Worm (Caenorhabditis elegans) whole organism, L4 larva: Measurements from ENCODE around the gene Y47D7A.6.
A peak's percentile ranks its signal among the peaks of the same experiment; 100 is the strongest.

Source experiments
- D1046.2 ChIP-seq: fragments of 200-800 bp; sonication (Bioruptor generic); IDR thresholded peaks from 2 replicates; pipeline ENCODE4 v1.3.6; 2022; ENCODE audit warnings: missing genetic modification characterization, missing compliant biosample characterization
- F10B5.3 ChIP-seq: sonication (generic microtip); optimal IDR thresholded peaks from 2 replicates; lab custom pipeline; 2016; ENCODE audit warnings: mild to moderate bottlenecking, missing genetic modification characterization, missing compliant biosample characterization
- F37D6.2 ChIP-seq: sonication (generic microtip); optimal IDR thresholded peaks from 2 replicates; lab custom pipeline; 2016; ENCODE audit warnings: mild to moderate bottlenecking, missing genetic modification characterization, missing compliant biosample characterization
- F49E8.2 ChIP-seq: sonication (generic microtip); optimal IDR thresholded peaks from 2 replicates; lab custom pipeline; 2016; ENCODE audit warnings: missing compliant biosample characterization, mild to moderate bottlenecking, missing genetic modification characterization, borderline replicate concordance
- R02D3.7 ChIP-seq: fragments of 150-350 bp; sonication (generic microtip); optimal IDR thresholded peaks from 3 replicates; lab custom pipeline; 2014; ENCODE audit warnings: missing biosample characterization, missing genetic modification characterization
- Y5F2A.4 ChIP-seq: fragments of 200-800 bp; sonication (Bioruptor generic); optimal IDR thresholded peaks from 2 replicates; lab custom pipeline; 2018; ENCODE audit warnings: mild to moderate bottlenecking, missing genetic modification characterization, missing compliant biosample characterization
- ZK337.2 ChIP-seq: fragments of 200-800 bp; sonication (Bioruptor generic); IDR thresholded peaks from 2 replicates; pipeline ENCODE4 v1.3.6; 2022; ENCODE audit warnings: missing genetic modification reagents, missing genetic modification characterization, missing compliant biosample characterization
- aha-1 ChIP-seq: fragments of 150-350 bp; peaks from one replicate; lab custom pipeline; 2014; ENCODE audit warnings: missing biosample characterization, missing genetic modification characterization
- aly-2 ChIP-seq: sonication (generic microtip); optimal IDR thresholded peaks from 2 replicates; lab custom pipeline; 2018; ENCODE audit warnings: missing biosample characterization, missing genetic modification characterization
- arid-1 ChIP-seq: fragments of 200-800 bp; sonication (Bioruptor generic); conservative IDR thresholded peaks from 2 replicates; pipeline ENCODE4 v1.3.6; 2022; ENCODE audit warnings: missing genetic modification reagents, missing genetic modification characterization, missing compliant biosample characterization
- attf-4 ChIP-seq: sonication (generic microtip); optimal IDR thresholded peaks from 3 replicates; lab custom pipeline; 2017; ENCODE audit warnings: missing biosample characterization, missing genetic modification characterization
- ceh-44 ChIP-seq: fragments of 200-800 bp; sonication (Bioruptor generic); IDR thresholded peaks from 2 replicates; pipeline ENCODE4 v1.3.6; 2022; ENCODE audit warnings: missing genetic modification reagents, missing genetic modification characterization, missing compliant biosample characterization
- ces-1 ChIP-seq: fragments of 150-350 bp; sonication (generic microtip); optimal IDR thresholded peaks from 4 replicates; lab custom pipeline; 2014; ENCODE audit warnings: missing biosample characterization, missing genetic modification reagents, missing genetic modification characterization
- daf-12 ChIP-seq: fragments of 150-350 bp; optimal IDR thresholded peaks from 2 replicates; lab custom pipeline; 2014; ENCODE audit warnings: missing biosample characterization, missing genetic modification reagents, missing genetic modification characterization
- daf-16 ChIP-seq, 3 experiments: sonication (generic microtip); optimal IDR thresholded peaks; 2 replicates each; lab custom pipeline; 2016 to 2017; ENCODE audit warnings: missing genetic modification characterization in 3 of 3, missing genetic modification reagents in 3 of 3, mild to moderate bottlenecking in 2 of 3, missing compliant biosample characterization in 2 of 3, missing biosample characterization in 1 of 3, moderate library complexity in 1 of 3
- dmd-9 ChIP-seq: fragments of 200-800 bp; sonication (Bioruptor generic); IDR thresholded peaks from 2 replicates; pipeline ENCODE4 v1.3.6; 2022; ENCODE audit warnings: missing genetic modification reagents, missing genetic modification characterization, missing compliant biosample characterization
- dpl-1 ChIP-seq: fragments of 150-350 bp; optimal IDR thresholded peaks from 2 replicates; lab custom pipeline; 2014; ENCODE audit warnings: missing biosample characterization, missing genetic modification reagents, missing genetic modification characterization
- egl-43 ChIP-seq: fragments of 200-800 bp; sonication (Bioruptor generic); IDR thresholded peaks from 2 replicates; pipeline ENCODE4 v1.3.6; 2022; ENCODE audit warnings: missing genetic modification reagents, missing genetic modification characterization, missing compliant biosample characterization
- fkh-10 ChIP-seq: fragments of 150-350 bp; optimal IDR thresholded peaks from 2 replicates; lab custom pipeline; 2014; ENCODE audit warnings: missing biosample characterization, missing genetic modification reagents, missing genetic modification characterization
- fos-1 ChIP-seq: fragments of 150-350 bp; optimal IDR thresholded peaks from 2 replicates; lab custom pipeline; 2014; ENCODE audit warnings: missing biosample characterization, missing genetic modification characterization
- hif-1 ChIP-seq, 2 experiments: sonication (generic microtip); optimal IDR thresholded peaks; 2 replicates each; lab custom pipeline; 2016 to 2017; ENCODE audit warnings: missing compliant biosample characterization in 2 of 2, missing genetic modification characterization in 2 of 2, missing genetic modification reagents in 2 of 2, missing genotype in 2 of 2, mild to moderate bottlenecking in 1 of 2
- hlh-11 ChIP-seq: fragments of 200-800 bp; sonication (Bioruptor generic); optimal IDR thresholded peaks from 2 replicates; lab custom pipeline; 2018; ENCODE audit warnings: mild to moderate bottlenecking, missing genetic modification characterization, missing compliant biosample characterization
- hlh-30 ChIP-seq: sonication (generic microtip); optimal IDR thresholded peaks from 2 replicates; lab custom pipeline; 2017; ENCODE audit warnings: antibody characterized with exemption, mild to moderate bottlenecking, missing genetic modification characterization, missing compliant biosample characterization; ENCODE audit not compliant: insufficient read depth
- hmg-1.1 ChIP-seq: fragments of 200-800 bp; sonication (Bioruptor generic); IDR thresholded peaks from 2 replicates; pipeline ENCODE4 v1.3.6; 2022; ENCODE audit warnings: missing genetic modification reagents, missing genetic modification characterization, missing compliant biosample characterization
- lin-1 ChIP-seq: fragments of 200-800 bp; sonication (Bioruptor generic); IDR thresholded peaks from 2 replicates; pipeline ENCODE4 v1.3.6; 2022; ENCODE audit warnings: missing genetic modification reagents, missing genetic modification characterization, missing compliant biosample characterization
- lin-15B ChIP-seq: fragments of 150-350 bp; sonication (generic microtip); optimal IDR thresholded peaks from 3 replicates; lab custom pipeline; 2014; ENCODE audit warnings: missing biosample characterization, missing genetic modification characterization
- lin-38 ChIP-seq: fragments of 200-800 bp; sonication (Bioruptor generic); IDR thresholded peaks from 2 replicates; pipeline ENCODE4 v1.3.6; 2022; ENCODE audit warnings: missing genetic modification reagents, missing genetic modification characterization, missing compliant biosample characterization
- lsy-2 ChIP-seq, 2 experiments: fragments of 150-350 bp in 1 of 2; sonication (generic microtip) in 1 of 2; optimal IDR thresholded peaks; 2 replicates each; lab custom pipeline; 2014 to 2017; ENCODE audit warnings: missing biosample characterization in 2 of 2, missing genetic modification characterization in 2 of 2
- mdl-1 ChIP-seq, 2 experiments: fragments of 150-350 bp in 1 of 2; sonication (generic microtip) in 1 of 2; optimal IDR thresholded peaks; 2 replicates each; lab custom pipeline; 2014 to 2017; ENCODE audit warnings: missing biosample characterization in 2 of 2, missing genetic modification characterization in 2 of 2
- mep-1 ChIP-seq: fragments of 150-350 bp; sonication (generic microtip); optimal IDR thresholded peaks from 3 replicates; lab custom pipeline; 2014; ENCODE audit warnings: missing biosample characterization, missing genetic modification characterization
- mxl-3 ChIP-seq: fragments of 200-800 bp; sonication (Bioruptor generic); optimal IDR thresholded peaks from 2 replicates; lab custom pipeline; 2018; ENCODE audit warnings: mild to moderate bottlenecking, missing genetic modification characterization, missing compliant biosample characterization
- nhr-102 ChIP-seq: sonication (generic microtip); optimal IDR thresholded peaks from 2 replicates; lab custom pipeline; 2016; ENCODE audit warnings: mild to moderate bottlenecking, missing genetic modification characterization, moderate library complexity, missing compliant biosample characterization
- nhr-11 ChIP-seq: fragments of 150-350 bp; optimal IDR thresholded peaks from 2 replicates; lab custom pipeline; 2014; ENCODE audit warnings: missing biosample characterization, missing genetic modification characterization
- nhr-28 ChIP-seq: fragments of 150-350 bp; optimal IDR thresholded peaks from 2 replicates; lab custom pipeline; 2014; ENCODE audit warnings: missing biosample characterization, missing genetic modification characterization
- nhr-41 ChIP-seq: fragments of 200-800 bp; sonication (Bioruptor generic); IDR thresholded peaks from 2 replicates; pipeline ENCODE4 v1.3.6; 2022; ENCODE audit warnings: missing genetic modification reagents, missing genetic modification characterization, missing compliant biosample characterization
- nhr-42 ChIP-seq: fragments of 200-800 bp; sonication (Bioruptor generic); IDR thresholded peaks from 2 replicates; pipeline ENCODE4 v1.3.6; 2022; ENCODE audit warnings: missing genetic modification characterization, missing compliant biosample characterization
- nhr-77 ChIP-seq: fragments of 150-350 bp; optimal IDR thresholded peaks from 2 replicates; lab custom pipeline; 2014; ENCODE audit warnings: missing biosample characterization, missing genetic modification characterization
- pha-4 ChIP-seq, 2 experiments: fragments of 150-350 bp in 1 of 2; fragments of 200-800 bp in 1 of 2; sonication (Bioruptor generic) in 1 of 2; IDR thresholded peaks in 1 of 2; optimal IDR thresholded peaks in 1 of 2; 2 replicates each; pipeline versions ENCODE4 v1.3.6 to Lab custom; 2014 to 2022; ENCODE audit warnings: missing genetic modification characterization in 2 of 2, missing genetic modification reagents in 2 of 2, missing biosample characterization in 1 of 2, missing compliant biosample characterization in 1 of 2
- rbr-2 ChIP-seq: sonication (generic microtip); optimal IDR thresholded peaks from 2 replicates; lab custom pipeline; 2016; ENCODE audit warnings: missing genotype, missing genetic modification characterization, missing compliant biosample characterization
- spr-1 ChIP-seq: sonication (generic microtip); optimal IDR thresholded peaks from 2 replicates; lab custom pipeline; 2016; ENCODE audit warnings: mild to moderate bottlenecking, missing genetic modification characterization, missing compliant biosample characterization
- spr-3 ChIP-seq: fragments of 200-800 bp; sonication (Bioruptor generic); optimal IDR thresholded peaks from 2 replicates; lab custom pipeline; 2018; ENCODE audit warnings: mild to moderate bottlenecking, missing genetic modification characterization, missing compliant biosample characterization
- tag-97 ChIP-seq: fragments of 200-800 bp; sonication (Bioruptor generic); IDR thresholded peaks from 2 replicates; pipeline ENCODE4 v1.3.6; 2022; ENCODE audit warnings: missing genetic modification characterization, missing compliant biosample characterization
- unc-62 ChIP-seq, 3 experiments: fragments of 150-350 bp in 1 of 3; sonication (generic microtip); optimal IDR thresholded peaks in 2 of 3; peaks in 1 of 3; 1 replicate in 1 of 3; 2 replicates in 2 of 3; lab custom pipeline; 2014 to 2017; ENCODE audit warnings: missing biosample characterization in 3 of 3, missing genetic modification characterization in 3 of 3, missing genetic modification reagents in 3 of 3, missing genotype in 1 of 3
- zip-11 ChIP-seq: fragments of 200-800 bp; sonication (Bioruptor generic); IDR thresholded peaks from 2 replicates; pipeline ENCODE4 v1.3.6; 2022; ENCODE audit warnings: missing genetic modification characterization, missing compliant biosample characterization
- ztf-11 ChIP-seq: fragments of 150-350 bp; optimal IDR thresholded peaks from 2 replicates; lab custom pipeline; 2014; ENCODE audit warnings: missing biosample characterization, missing genetic modification characterization

Gene Y47D7A.6

ce11 chrV:4418116-4418515 is at the start of gene Y47D7A.6:
Y47D7A.6 (minus strand) TSS chrV:4418216.
- no peak for TF ChIP-seq F37D6.2 (tag; lab: Kevin White, UChicago)
- TF ChIP-seq ces-1 (GFP tag; lab: Kevin White, UChicago), result no peak
- TF ChIP-seq dmd-9 (GFP tag; lab: Robert Waterston, UW), result no peak
- no peak for TF ChIP-seq egl-43 (GFP tag; lab: Robert Waterston, UW)
- no peak for TF ChIP-seq F10B5.3 (tag; lab: Kevin White, UChicago)
- no peak for TF ChIP-seq zip-11 (GFP tag; lab: Robert Waterston, UW)
- no peak for TF ChIP-seq daf-12 (tag; lab: Kevin White, UChicago)
- TF ChIP-seq spr-1 (tag; lab: Kevin White, UChicago), result no peak
- TF ChIP-seq mxl-3 (GFP tag; lab: Kevin White, UChicago), result no peak
- no peak for TF ChIP-seq R02D3.7
- no peak for TF ChIP-seq unc-62 (GFP tag; optimal IDR thresholded peaks at IDR 0.05 in 1 of 2; lab: Kevin White, UChicago)
- no peak for TF ChIP-seq unc-62 (tag; optimal IDR thresholded peaks at IDR 0.05; lab: Kevin White, UChicago)
- TF ChIP-seq aha-1 (tag; lab: Kevin White, UChicago), result no peak
- TF ChIP-seq ZK337.2 (GFP tag; lab: Robert Waterston, UW), result no peak
- no peak for TF ChIP-seq D1046.2 (GFP tag; lab: Robert Waterston, UW)

ce11 chrV:4454634-4455033 is 36.6 kb upstream of the Y47D7A.6 start, which contains the start of gene gnrr-5:
gnrr-5 (minus strand) TSS chrV:4454734.
- no peak for TF ChIP-seq nhr-11 (tag; lab: Kevin White, UChicago)
- TF ChIP-seq dmd-9 (GFP tag; lab: Robert Waterston, UW), result no peak
- TF ChIP-seq spr-1 (tag; lab: Kevin White, UChicago), result no peak
- TF ChIP-seq Y5F2A.4 (GFP tag; lab: Kevin White, UChicago), result no peak
- TF ChIP-seq hmg-1.1, result no peak
- TF ChIP-seq fos-1 (tag; lab: Kevin White, UChicago), result no peak
- TF ChIP-seq attf-4, result no peak
- no peak for TF ChIP-seq nhr-102 (tag; lab: Kevin White, UChicago)
- TF ChIP-seq aly-2 (tag; lab: Kevin White, UChicago), result no peak
- TF ChIP-seq tag-97 (GFP tag; lab: Robert Waterston, UW), result no peak
- no peak for TF ChIP-seq F49E8.2 (tag; lab: Kevin White, UChicago)
- no peak for TF ChIP-seq lin-1
- TF ChIP-seq nhr-42 (GFP tag; lab: Robert Waterston, UW), result no peak
- TF ChIP-seq ztf-11, result no peak
- TF ChIP-seq mxl-3 (GFP tag; lab: Kevin White, UChicago), result no peak
- TF ChIP-seq, all 104 proteins: peak for 0

ce11 chrV:4450523-4451089 is 32.6 kb upstream of the Y47D7A.6 start, which contains the start of gene rft-2:
rft-2 (minus strand) TSS chrV:4450563.
- peak in 1 of 2 experiments; percentile 7 for TF ChIP-seq mdl-1 (tag; optimal IDR thresholded peaks at IDR 0.05; lab: Kevin White, UChicago)
- peak; percentile 70 for TF ChIP-seq ces-1 (GFP tag; lab: Kevin White, UChicago)
- TF ChIP-seq lsy-2 (tag; optimal IDR thresholded peaks at IDR 0.05; lab: Kevin White, UChicago), result peak in 1 of 2 experiments; percentile 72
- no peak for TF ChIP-seq nhr-41 (GFP tag; lab: Robert Waterston, UW)
- TF ChIP-seq lin-15B (tag; lab: Kevin White, UChicago), result no peak
- peak; percentile 24 for TF ChIP-seq fkh-10 (GFP tag; lab: Kevin White, UChicago)
- no peak for TF ChIP-seq spr-3 (GFP tag; lab: Kevin White, UChicago)
- no peak for TF ChIP-seq pha-4 (GFP tag; IDR thresholded peaks at IDR 0.05; lab: Robert Waterston, UW)
- no peak for TF ChIP-seq pha-4 (tag; optimal IDR thresholded peaks at IDR 0.05; lab: Kevin White, UChicago)
- peak; percentile 9 for TF ChIP-seq F37D6.2 (tag; lab: Kevin White, UChicago)
- TF ChIP-seq hlh-11, result peak; percentile 35
- peak; percentile 45; the same call in 1 of the 2 replicates for TF ChIP-seq hmg-1.1
- peak in 1 of 2 experiments; percentile 31 for TF ChIP-seq hif-1 (tag; optimal IDR thresholded peaks at IDR 0.05; lab: Kevin White, UChicago)
- peak; percentile 97 for TF ChIP-seq lin-38 (GFP tag; lab: Robert Waterston, UW)
- peak; percentile 32 for TF ChIP-seq nhr-28 (tag; lab: Kevin White, UChicago)
- no peak for TF ChIP-seq daf-16 (GFP tag; optimal IDR thresholded peaks at IDR 0.05; lab: Kevin White, UChicago)
- TF ChIP-seq daf-16 (tag; optimal IDR thresholded peaks at IDR 0.05; lab: Kevin White, UChicago), result peak; percentile 54
- peak; percentile 17 for TF ChIP-seq nhr-77
- TF ChIP-seq nhr-102 (tag; lab: Kevin White, UChicago), result peak; percentile 13
- TF ChIP-seq arid-1 (GFP tag; lab: Robert Waterston, UW), result no peak
- peak; percentile 91 for TF ChIP-seq dpl-1 (GFP tag; lab: Kevin White, UChicago)
- peak; percentile 55 for TF ChIP-seq mep-1 (tag; lab: Kevin White, UChicago)
- peak; percentile 23 for TF ChIP-seq rbr-2 (tag; lab: Kevin White, UChicago)
- no peak for TF ChIP-seq ceh-44 (GFP tag; lab: Robert Waterston, UW)
- peak; percentile 6 for TF ChIP-seq hlh-30 (tag; lab: Kevin White, UChicago)
